Fruit fly (Drosophila melanogaster) whole organism, prepupa: ENCODE data around the gene Hr38.

ENCODE experiments used
- Blimp-1 ChIP-seq: fragments of 200-800 bp; sonication (Bioruptor generic); optimal IDR thresholded peaks from 3 replicates; lab custom pipeline; 2017; ENCODE audit warnings: missing biosample characterization, missing genetic modification characterization, mild to moderate bottlenecking, moderate library complexity, missing genetic modification reagents
- CG10631 ChIP-seq: fragments of 200-800 bp; sonication (Bioruptor generic); optimal IDR thresholded peaks from 2 replicates; lab custom pipeline; 2016; ENCODE audit warnings: missing biosample characterization, missing genetic modification characterization
- CG10669 ChIP-seq: fragments of 200-800 bp; sonication (Bioruptor generic); optimal IDR thresholded peaks from 3 replicates; lab custom pipeline; 2018; ENCODE audit warnings: missing biosample characterization, mild to moderate bottlenecking, missing genetic modification characterization, moderate library complexity
- CG11294 ChIP-seq: fragments of 200-800 bp; sonication (Bioruptor generic); IDR thresholded peaks from 2 replicates; pipeline ENCODE4 v1.3.6; 2022; ENCODE audit warnings: missing biosample characterization, missing genetic modification characterization
- CG11762 ChIP-seq: fragments of 200-800 bp; sonication (Bioruptor generic); optimal IDR thresholded peaks from 3 replicates; lab custom pipeline; 2016; ENCODE audit warnings: missing biosample characterization, missing genetic modification characterization; ENCODE audit not compliant: insufficient read depth
- CG15336 ChIP-seq: fragments of 200-800 bp; sonication (Bioruptor generic); IDR thresholded peaks from 2 replicates; pipeline ENCODE4 v1.3.6; 2022; ENCODE audit warnings: missing biosample characterization, missing genetic modification characterization
- CG3032 ChIP-seq: fragments of 200-800 bp; optimal IDR thresholded peaks from 2 replicates; lab custom pipeline; 2019; ENCODE audit warnings: missing biosample characterization, mild to moderate bottlenecking, missing genetic modification characterization, moderate library complexity
- CG31627 ChIP-seq: fragments of 200-800 bp; sonication (Bioruptor generic); optimal IDR thresholded peaks from 3 replicates; lab custom pipeline; 2016; ENCODE audit warnings: missing biosample characterization, missing genetic modification characterization
- CG32006 ChIP-seq: fragments of 200-800 bp; sonication (Bioruptor generic); optimal IDR thresholded peaks from 3 replicates; lab custom pipeline; 2017; ENCODE audit warnings: missing biosample characterization, mild to moderate bottlenecking, missing genetic modification characterization
- CG34406 ChIP-seq: fragments of 200-800 bp; sonication (Bioruptor generic); optimal IDR thresholded peaks from 3 replicates; lab custom pipeline; 2016; ENCODE audit warnings: missing biosample characterization, missing genetic modification characterization
- CG3919 ChIP-seq: fragments of 200-800 bp; sonication (Bioruptor generic); optimal IDR thresholded peaks from 3 replicates; lab custom pipeline; 2016; ENCODE audit warnings: missing biosample characterization, missing genetic modification characterization
- CG4318 ChIP-seq: fragments of 200-800 bp; sonication (Bioruptor generic); optimal IDR thresholded peaks from 3 replicates; lab custom pipeline; 2017; ENCODE audit warnings: missing biosample characterization, mild to moderate bottlenecking, missing genetic modification characterization
- CG6163 ChIP-seq: fragments of 200-800 bp; sonication (Bioruptor generic); IDR thresholded peaks from 3 replicates; pipeline ENCODE4 v1.3.6; 2022; ENCODE audit warnings: missing biosample characterization, missing genetic modification characterization
- CG6808 ChIP-seq: fragments of 200-800 bp; sonication (Bioruptor generic); optimal IDR thresholded peaks from 3 replicates; lab custom pipeline; 2017; ENCODE audit warnings: missing biosample characterization, missing genetic modification characterization, mild to moderate bottlenecking, moderate library complexity, missing genetic modification reagents
- CG6854 ChIP-seq: fragments of 200-800 bp; sonication (Bioruptor generic); optimal IDR thresholded peaks from 2 replicates; lab custom pipeline; 2017; ENCODE audit warnings: missing biosample characterization, mild to moderate bottlenecking, missing genetic modification characterization
- CG7368 ChIP-seq: fragments of 200-800 bp; sonication (Bioruptor generic); optimal IDR thresholded peaks from 3 replicates; lab custom pipeline; 2016; ENCODE audit warnings: missing biosample characterization, missing genetic modification characterization
- CG8119 ChIP-seq: fragments of 200-800 bp; sonication (Bioruptor generic); IDR thresholded peaks from 3 replicates; pipeline ENCODE4 v1.3.6; 2022; ENCODE audit warnings: missing biosample characterization, missing genetic modification characterization
- CG8319 ChIP-seq: fragments of 200-800 bp; sonication (Bioruptor generic); optimal IDR thresholded peaks from 3 replicates; lab custom pipeline; 2016; ENCODE audit warnings: missing biosample characterization, missing genetic modification characterization
- CG8632 ChIP-seq: fragments of 200-800 bp; sonication (Bioruptor generic); optimal IDR thresholded peaks from 3 replicates; lab custom pipeline; 2016; ENCODE audit warnings: missing biosample characterization, missing genetic modification characterization
- CG9139 ChIP-seq: fragments of 200-800 bp; sonication (Bioruptor generic); optimal IDR thresholded peaks from 3 replicates; lab custom pipeline; 2017; ENCODE audit warnings: missing biosample characterization, mild to moderate bottlenecking, missing genetic modification characterization
- Eip93F ChIP-seq: fragments of 200-800 bp; sonication (Bioruptor generic); optimal IDR thresholded peaks from 2 replicates; lab custom pipeline; 2016; ENCODE audit warnings: missing biosample characterization, mild to moderate bottlenecking, missing genetic modification characterization
- Ets21C ChIP-seq: fragments of 200-800 bp; sonication (Bioruptor generic); optimal IDR thresholded peaks from 3 replicates; lab custom pipeline; 2016; ENCODE audit warnings: missing biosample characterization, missing genetic modification characterization
- Ets96B ChIP-seq: fragments of 200-800 bp; optimal IDR thresholded peaks from 2 replicates; lab custom pipeline; 2019; ENCODE audit warnings: missing biosample characterization, mild to moderate bottlenecking, missing genetic modification characterization, moderate library complexity
- Gug ChIP-seq: fragments of 200-800 bp; sonication (Bioruptor generic); IDR thresholded peaks from 2 replicates; pipeline ENCODE4 v1.3.6; 2022; ENCODE audit warnings: missing biosample characterization, missing genetic modification characterization
- Hr39 ChIP-seq: fragments of 200-800 bp; sonication (Bioruptor generic); optimal IDR thresholded peaks from 2 replicates; lab custom pipeline; 2016; ENCODE audit warnings: missing biosample characterization, missing genetic modification characterization
- Hr4 ChIP-seq: fragments of 200-800 bp; sonication (Bioruptor generic); optimal IDR thresholded peaks from 3 replicates; lab custom pipeline; 2016; ENCODE audit warnings: missing biosample characterization, missing genetic modification characterization
- Lpt ChIP-seq: fragments of 200-800 bp; sonication (Bioruptor generic); optimal IDR thresholded peaks from 3 replicates; lab custom pipeline; 2016; ENCODE audit warnings: missing biosample characterization, missing genetic modification characterization
- Met ChIP-seq: fragments of 200-800 bp; sonication (Bioruptor generic); optimal IDR thresholded peaks from 3 replicates; lab custom pipeline; 2016; ENCODE audit warnings: missing biosample characterization, missing genetic modification characterization
- OdsH ChIP-seq: fragments of 200-800 bp; sonication (Bioruptor generic); optimal IDR thresholded peaks from 3 replicates; lab custom pipeline; 2016; ENCODE audit warnings: missing biosample characterization, missing genetic modification characterization
- Sox14 ChIP-seq: fragments of 200-800 bp; sonication (Bioruptor generic); optimal IDR thresholded peaks from 3 replicates; lab custom pipeline; 2016; ENCODE audit warnings: missing biosample characterization, missing genetic modification characterization
- Sox15 ChIP-seq: fragments of 200-800 bp; sonication (Bioruptor generic); optimal IDR thresholded peaks from 3 replicates; lab custom pipeline; 2016; ENCODE audit warnings: missing biosample characterization, missing genetic modification characterization
- cyc ChIP-seq: fragments of 200-800 bp; sonication (Bioruptor generic); optimal IDR thresholded peaks from 3 replicates; lab custom pipeline; 2016; ENCODE audit warnings: missing biosample characterization, missing genetic modification characterization
- eg ChIP-seq: fragments of 200-800 bp; sonication (Bioruptor generic); IDR thresholded peaks from 3 replicates; pipeline ENCODE4 v1.3.6; 2022; ENCODE audit warnings: missing biosample characterization, missing genetic modification characterization
- esn ChIP-seq: fragments of 200-800 bp; sonication (Bioruptor generic); optimal IDR thresholded peaks from 2 replicates; lab custom pipeline; 2016; ENCODE audit warnings: missing biosample characterization, mild to moderate bottlenecking, missing genetic modification characterization, moderate library complexity
- fd59A ChIP-seq: fragments of 200-800 bp; sonication (Bioruptor generic); optimal IDR thresholded peaks from 2 replicates; lab custom pipeline; 2017; ENCODE audit warnings: missing biosample characterization, mild to moderate bottlenecking, missing genetic modification characterization, missing genetic modification reagents
- fd85E ChIP-seq: fragments of 200-800 bp; sonication (Bioruptor generic); optimal IDR thresholded peaks from 3 replicates; lab custom pipeline; 2016; ENCODE audit warnings: missing biosample characterization, missing genetic modification characterization
- fkh ChIP-seq: fragments of 200-800 bp; sonication (Bioruptor generic); optimal IDR thresholded peaks from 3 replicates; lab custom pipeline; 2017; ENCODE audit warnings: missing biosample characterization, mild to moderate bottlenecking, missing genetic modification characterization, moderate library complexity
- lz ChIP-seq: fragments of 200-800 bp; sonication (Bioruptor generic); optimal IDR thresholded peaks from 3 replicates; lab custom pipeline; 2016; ENCODE audit warnings: missing biosample characterization, missing genetic modification characterization
- net ChIP-seq: fragments of 200-800 bp; sonication (Bioruptor generic); optimal IDR thresholded peaks from 3 replicates; lab custom pipeline; 2016; ENCODE audit warnings: missing biosample characterization, missing genetic modification characterization
- pdm3 ChIP-seq: fragments of 200-800 bp; sonication (Bioruptor generic); optimal IDR thresholded peaks from 3 replicates; lab custom pipeline; 2016; ENCODE audit warnings: missing biosample characterization, missing genetic modification characterization
- salr ChIP-seq, 2 experiments: fragments of 200-800 bp; sonication (Bioruptor generic); optimal IDR thresholded peaks; 3 replicates each; lab custom pipeline; 2016 to 2018; ENCODE audit warnings: missing biosample characterization in 2 of 2, missing genetic modification characterization in 2 of 2, mild to moderate bottlenecking in 1 of 2
- ss ChIP-seq, 2 experiments: fragments of 200-800 bp; sonication (Bioruptor generic); optimal IDR thresholded peaks; 2 replicates in 1 of 2; 3 replicates in 1 of 2; lab custom pipeline; 2017 to 2018; ENCODE audit warnings: mild to moderate bottlenecking in 2 of 2, missing biosample characterization in 2 of 2, missing genetic modification characterization in 2 of 2, moderate library complexity in 1 of 2
- svp ChIP-seq: fragments of 200-800 bp; sonication (Bioruptor generic); peaks from one replicate; lab custom pipeline; 2016; ENCODE audit warnings: missing biosample characterization, missing genetic modification characterization
- topi ChIP-seq: fragments of 200-800 bp; sonication (Bioruptor generic); optimal IDR thresholded peaks from 3 replicates; lab custom pipeline; 2016; ENCODE audit warnings: missing biosample characterization, missing genetic modification characterization
- vri ChIP-seq: fragments of 200-800 bp; sonication (Bioruptor generic); optimal IDR thresholded peaks from 3 replicates; lab custom pipeline; 2016; ENCODE audit warnings: missing biosample characterization, mild to moderate bottlenecking, missing genetic modification characterization

The Hr38 gene

dm6 chr2L:20714468-20715404 is at the start of gene Hr38 (continued):
- TF ChIP-seq salr (GFP tag; optimal IDR thresholded peaks at IDR 0.05; lab: Kevin White, UChicago) (no peak), CG8119 (GFP tag; lab: Robert Waterston, UW) (peak; percentile 17; the same call in 1 of the 3 replicates), esn (GFP tag; lab: Kevin White, UChicago) (no peak), Gug (GFP tag; lab: Robert Waterston, UW) (no peak), Met (GFP tag; lab: Kevin White, UChicago) (no peak), CG34406 (GFP tag; lab: Kevin White, UChicago) (no peak), fd85E (GFP tag; lab: Kevin White, UChicago) (no peak), svp (GFP tag; lab: Kevin White, UChicago) (peak; percentile 81), fkh (GFP tag; lab: Kevin White, UChicago) (peak; percentile 2)
- TF ChIP-seq, all 60 proteins: peak for 15

DNA sequence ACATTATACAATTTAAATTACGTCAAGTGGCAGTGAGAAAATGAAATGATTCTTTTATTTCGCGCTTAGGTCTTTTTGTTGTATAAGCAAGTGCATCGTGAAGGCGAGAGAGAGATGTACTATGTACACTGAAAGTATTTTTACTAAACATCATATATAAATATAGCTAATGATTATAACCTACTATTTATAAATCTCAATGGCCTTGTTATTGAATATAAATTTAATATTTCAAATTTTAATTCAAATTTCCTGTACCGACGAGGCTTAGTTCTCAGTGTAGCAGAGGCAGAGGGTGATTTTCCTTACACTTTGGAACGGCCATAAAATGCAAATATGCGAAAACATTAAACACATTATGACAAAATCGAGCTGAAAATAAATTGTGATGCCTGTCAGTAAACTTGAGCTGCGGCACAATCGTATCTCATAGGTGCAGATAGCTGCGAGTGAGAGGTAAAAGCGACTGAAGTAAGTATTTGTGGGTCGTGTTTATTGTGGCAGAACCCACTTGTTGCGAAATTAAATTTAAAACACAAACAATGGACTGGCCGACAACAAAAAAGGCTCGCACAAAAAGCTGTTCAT is 47.7 kb upstream of the Hr38 start:
- TF ChIP-seq Lpt (GFP tag; lab: Kevin White, UChicago) (peak; percentile 57), Sox15 (GFP tag; lab: Kevin White, UChicago) (peak; percentile 67), CG10631 (GFP tag; lab: Kevin White, UChicago) (peak; percentile 76), svp (GFP tag; lab: Kevin White, UChicago) (peak; percentile 91), CG9139 (GFP tag; lab: Kevin White, UChicago) (peak; percentile 68), cyc (GFP tag; lab: Kevin White, UChicago) (peak; percentile 77), Blimp-1 (peak; percentile 48), Hr4 (peak; percentile 68), CG7368 (GFP tag; lab: Kevin White, UChicago) (peak; percentile 74), OdsH (GFP tag; lab: Kevin White, UChicago) (peak; percentile 80), Eip93F (GFP tag; lab: Kevin White, UChicago) (peak; percentile 55), CG6163 (GFP tag; lab: Robert Waterston, UW) (peak; percentile 86), Met (GFP tag; lab: Kevin White, UChicago) (peak; percentile 83), vri (GFP tag; lab: Kevin White, UChicago) (peak; percentile 64), CG3919 (GFP tag; lab: Kevin White, UChicago) (peak; percentile 83), CG8319 (GFP tag; lab: Kevin White, UChicago) (peak; percentile 69), CG34406 (GFP tag; lab: Kevin White, UChicago) (peak; percentile 86), Ets96B (peak; percentile 70), CG31627 (GFP tag; lab: Kevin White, UChicago) (peak; percentile 59), CG32006 (GFP tag; lab: Kevin White, UChicago) (peak; percentile 75), CG8632 (GFP tag; lab: Kevin White, UChicago) (peak; percentile 88), CG11294 (GFP tag; lab: Robert Waterston, UW) (peak; percentile 76), CG3032 (tag; lab: Kevin White, UChicago) (peak; percentile 74), fkh (GFP tag; lab: Kevin White, UChicago) (no peak), Ets21C (GFP tag; lab: Kevin White, UChicago) (peak; percentile 41), topi (GFP tag; lab: Kevin White, UChicago) (peak; percentile 84), Sox14 (GFP tag; lab: Kevin White, UChicago) (peak; percentile 52), salr (GFP tag; optimal IDR thresholded peaks at IDR 0.05; lab: Kevin White, UChicago) (peak; percentile 41 to 56), CG15336 (peak; percentile 84), CG6854 (GFP tag; lab: Kevin White, UChicago) (peak; percentile 60), CG4318 (GFP tag; lab: Kevin White, UChicago) (peak; percentile 29), lz (peak; percentile 71), CG11762 (GFP tag; lab: Kevin White, UChicago) (peak; percentile 64), fd85E (GFP tag; lab: Kevin White, UChicago) (peak; percentile 30), Hr39 (peak; percentile 50), CG6808 (GFP tag; lab: Kevin White, UChicago) (peak; percentile 60), ss (GFP tag; optimal IDR thresholded peaks at IDR 0.05; lab: Kevin White, UChicago) (peak; percentile 58 to 74), pdm3 (GFP tag; lab: Kevin White, UChicago) (peak; percentile 74), CG10669 (GFP tag; lab: Kevin White, UChicago) (peak; percentile 80), fd59A (GFP tag; lab: Kevin White, UChicago) (peak; percentile 54), net (GFP tag; lab: Kevin White, UChicago) (peak; percentile 81), eg (GFP tag; lab: Robert Waterston, UW) (peak; percentile 86)
